Worm (Caenorhabditis elegans): Measurements from ENCODE around the gene edg-1.

- TF ChIP-seq elt-3 (tag; optimal IDR thresholded peaks at IDR 0.05), result no peak
- TF ChIP-seq elt-1 (tag; optimal IDR thresholded peaks at IDR 0.05), result no peak
- no peak for TF ChIP-seq lin-11 (tag; optimal IDR thresholded peaks at IDR 0.05)
- no peak for TF ChIP-seq zag-1 (tag; optimal IDR thresholded peaks at IDR 0.05)
- TF ChIP-seq unc-55 (GFP tag; optimal IDR thresholded peaks at IDR 0.05), result no peak
- TF ChIP-seq skn-1 (tag; optimal IDR thresholded peaks at IDR 0.05), result no peak
- TF ChIP-seq mdl-1 (tag; optimal IDR thresholded peaks at IDR 0.05), result no peak
- no peak for TF ChIP-seq lin-39 (tag; optimal IDR thresholded peaks at IDR 0.05)
- TF ChIP-seq alr-1 (tag; optimal IDR thresholded peaks at IDR 0.05), result no peak
- TF ChIP-seq nhr-237 (tag; optimal IDR thresholded peaks at IDR 0.05), result no peak
These were observed at the start of gene edg-1 for ce11 chrIV:11320500-11320899.

Measured in whole organism, L2 larva.